Fruit fly (Drosophila melanogaster): ENCODE results near the gene MSAmiP.

The MSAmiP gene

DNA sequence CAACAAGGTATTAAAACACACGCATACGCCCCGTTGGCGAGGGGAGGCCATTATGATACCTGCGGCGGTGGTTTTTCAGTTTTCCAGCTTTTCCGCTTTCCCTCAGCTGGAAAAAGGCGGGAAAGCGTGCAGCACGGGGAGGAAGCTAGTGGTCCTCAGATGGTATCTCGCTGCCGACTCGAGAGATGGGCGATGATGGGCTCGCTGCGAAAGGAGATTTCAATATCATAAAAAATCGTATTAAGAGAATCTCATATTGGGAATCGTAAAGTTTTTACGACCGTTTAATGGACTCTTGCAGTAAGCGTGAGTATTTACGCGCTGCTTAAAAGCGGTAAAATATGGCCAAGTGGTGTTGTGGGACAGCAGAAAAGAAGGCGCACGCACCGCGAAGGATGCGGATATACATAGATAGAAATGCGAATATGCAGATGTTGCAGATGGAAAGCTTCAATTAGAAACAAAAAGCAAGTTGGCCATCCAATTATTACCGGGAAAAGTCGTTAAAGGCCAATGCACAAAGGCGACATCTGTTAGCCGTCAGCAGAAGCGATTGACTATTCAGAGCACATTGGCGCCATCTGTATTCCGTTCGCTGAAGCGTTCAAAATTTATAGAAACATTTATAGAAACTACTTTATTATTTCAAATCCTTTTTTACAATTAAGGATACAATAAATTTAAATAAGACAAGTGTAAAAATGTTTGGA is 61.6 kb downstream of the MSAmiP start:
- TF ChIP-seq CG17801 (GFP tag; optimal IDR thresholded peaks at IDR 0.05; ENCODE audit: partially characterized antibody): no peak

DNA sequence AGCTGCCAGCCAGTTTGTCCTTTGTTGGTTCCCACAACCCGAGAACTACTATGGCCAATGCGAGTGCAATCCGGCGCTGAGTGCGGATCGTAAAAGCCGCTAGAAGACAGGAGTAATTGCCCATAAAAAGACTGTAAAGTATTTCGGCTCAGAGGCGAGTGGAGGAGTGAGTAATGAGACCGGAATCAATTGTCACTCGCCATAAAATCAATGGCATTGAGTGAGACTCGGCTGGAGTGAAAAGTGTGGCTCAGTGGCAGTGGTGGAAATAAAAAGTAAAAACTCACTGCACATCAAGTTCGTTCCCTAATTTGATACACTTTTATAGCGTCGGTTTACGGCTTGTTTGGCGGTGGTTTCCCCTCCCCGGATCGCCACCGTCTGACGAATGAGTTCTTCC is 63.1 kb downstream of the MSAmiP start:
- no peak for TF ChIP-seq CG17801 (GFP tag; optimal IDR thresholded peaks at IDR 0.05; ENCODE audit: partially characterized antibody)

DNA sequence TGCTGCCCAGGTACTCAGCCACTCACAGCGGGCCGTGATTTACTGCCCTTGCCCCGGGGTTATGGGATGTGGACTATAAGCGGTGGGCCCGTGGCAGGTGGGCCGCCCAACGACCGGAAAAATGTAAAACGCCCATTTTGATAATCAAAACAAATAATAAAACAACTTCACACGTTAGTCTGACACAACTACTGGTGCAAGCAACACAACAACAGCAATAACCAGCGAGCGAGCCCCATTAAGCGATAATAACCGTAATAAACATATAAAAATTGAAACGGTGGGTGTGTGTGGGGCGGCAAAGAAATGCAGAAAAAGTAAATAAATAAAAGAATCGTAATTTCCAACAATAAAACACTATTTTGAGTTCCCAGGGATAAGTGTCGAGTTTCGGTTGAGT is 64.2 kb downstream of the MSAmiP start:
- TF ChIP-seq CG17801 (GFP tag; optimal IDR thresholded peaks at IDR 0.05; ENCODE audit: partially characterized antibody): no peak

DNA sequence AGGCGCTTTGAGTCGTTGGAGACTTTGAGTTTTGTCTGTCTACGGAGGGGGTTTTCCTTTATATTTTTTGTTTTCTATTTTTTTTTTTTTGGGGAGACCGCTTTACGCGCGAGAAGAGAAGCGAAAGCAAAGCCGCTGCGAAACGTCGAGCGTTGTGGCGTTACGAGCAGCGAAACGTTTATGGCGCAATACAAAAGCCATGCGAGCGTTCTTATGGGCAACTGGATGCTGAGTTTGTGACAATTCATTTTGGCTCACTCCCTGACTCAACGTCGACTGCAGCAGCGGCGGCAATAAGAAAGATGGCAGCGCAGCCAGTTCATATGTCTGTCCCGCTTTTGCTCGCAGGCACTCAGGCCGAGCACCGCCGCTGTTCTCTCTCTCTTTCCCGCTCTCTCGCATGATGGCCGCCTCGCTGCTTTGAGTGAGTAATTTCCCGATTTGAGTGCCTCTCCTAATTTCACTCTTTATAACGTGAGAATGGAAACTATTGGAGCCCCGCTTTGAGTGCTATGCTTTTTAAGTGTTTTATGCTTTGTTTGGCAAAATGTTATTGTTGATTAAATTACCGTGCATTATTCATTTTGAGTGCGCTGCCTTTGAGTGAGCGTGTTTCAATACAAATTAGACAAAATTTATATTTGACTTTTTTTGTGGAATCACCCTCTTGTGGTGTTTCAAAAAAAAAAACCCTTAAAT is 66.1 kb downstream of the MSAmiP start, which contains the start of gene abd-A:
Gene abd-A, minus strand, starts transcription at position 191 of the 699 bp plus-strand sequence.
- no peak for TF ChIP-seq CG17801 (GFP tag; optimal IDR thresholded peaks at IDR 0.05; ENCODE audit: partially characterized antibody)

DNA sequence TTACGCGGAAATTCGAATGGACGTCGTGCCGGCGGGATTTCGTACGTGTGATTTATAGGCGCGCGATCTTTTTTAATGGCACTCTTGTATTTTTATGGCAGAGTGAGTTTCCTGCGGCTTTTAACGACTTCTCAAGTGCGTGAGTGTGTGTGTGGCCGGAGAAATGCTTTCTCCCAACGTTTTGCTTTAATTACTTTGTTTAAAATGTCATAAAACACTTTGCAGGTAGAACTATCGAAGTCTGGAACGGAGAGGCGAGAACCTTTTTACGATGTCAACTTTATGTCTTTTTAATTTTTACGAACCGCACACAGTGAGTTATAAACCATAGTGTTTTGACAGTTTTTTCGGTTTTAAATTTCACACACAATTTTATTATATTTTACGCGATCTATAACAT is 66.9 kb downstream of the MSAmiP start:
- TF ChIP-seq CG17801 (GFP tag; optimal IDR thresholded peaks at IDR 0.05; ENCODE audit: partially characterized antibody): no peak

DNA sequence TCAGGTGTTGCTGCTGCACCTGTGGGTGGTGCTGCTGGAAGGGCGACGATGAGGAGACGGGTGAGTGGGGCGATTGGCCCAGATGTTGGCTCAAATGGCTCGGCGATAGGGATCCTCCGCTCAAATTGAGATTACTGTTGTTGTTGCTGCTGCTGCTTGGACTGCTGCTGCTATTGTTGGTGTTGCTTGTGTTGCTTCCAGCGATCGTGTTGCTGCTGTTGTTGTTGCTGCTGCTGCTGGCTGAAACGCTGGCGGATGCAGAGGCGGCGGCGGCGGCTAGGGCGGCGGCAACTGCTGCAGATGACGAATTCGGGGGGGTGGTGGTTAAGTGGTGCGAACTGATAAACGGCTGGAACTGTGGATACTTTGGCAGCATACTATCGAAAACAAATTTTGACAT is 68.5 kb downstream of the MSAmiP start:
- TF ChIP-seq CG17801 (GFP tag; optimal IDR thresholded peaks at IDR 0.05; ENCODE audit: partially characterized antibody): no peak

DNA sequence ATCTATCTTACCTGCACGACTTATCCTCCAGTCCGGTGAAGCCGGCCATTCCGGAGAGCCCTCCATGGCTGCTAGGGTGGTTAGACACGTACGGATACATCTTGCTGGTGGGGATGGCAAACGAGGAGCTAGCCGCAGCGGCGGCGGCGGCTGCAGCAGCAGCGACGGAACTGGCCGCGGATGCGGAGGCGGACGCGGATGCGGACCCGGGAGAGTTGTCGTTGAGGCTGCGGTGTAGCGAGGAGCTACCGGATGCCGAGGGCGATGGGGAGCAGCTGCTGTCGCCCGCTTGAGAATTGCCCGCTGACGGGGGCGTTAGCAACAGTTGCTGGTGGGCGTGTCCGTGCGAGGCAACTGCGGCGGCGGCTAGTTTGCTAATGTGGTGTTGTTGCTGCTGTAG is 69.0 kb downstream of the MSAmiP start:
- no peak for TF ChIP-seq CG17801 (GFP tag; optimal IDR thresholded peaks at IDR 0.05; ENCODE audit: partially characterized antibody)

DNA sequence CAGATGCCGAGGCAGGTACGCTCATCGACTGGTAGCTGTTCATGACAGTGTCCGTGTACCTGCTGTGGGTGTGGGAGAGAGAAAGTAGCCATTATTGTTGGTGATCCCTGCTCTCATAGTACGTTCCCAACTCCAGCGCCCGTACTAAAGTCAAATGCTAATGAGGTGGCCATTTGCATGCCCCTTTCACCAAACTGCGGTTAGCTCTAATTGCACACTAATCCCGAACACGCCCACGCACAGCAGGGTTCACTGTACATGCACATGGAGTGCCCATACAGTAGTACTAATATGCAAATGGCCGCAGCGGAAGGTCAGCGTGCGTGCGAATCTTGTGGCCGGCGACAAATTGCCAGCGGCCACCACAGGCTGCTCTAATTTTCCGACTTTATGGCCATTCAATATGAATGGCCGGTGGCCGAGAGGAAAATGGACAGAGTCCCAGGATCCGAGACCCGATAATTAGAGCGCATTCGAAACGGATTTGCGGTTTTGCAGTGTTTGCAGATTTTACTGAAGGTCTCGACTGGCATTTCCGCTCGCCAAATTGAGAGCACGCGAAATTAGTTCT is 69.8 kb downstream of the MSAmiP start:
- TF ChIP-seq CG17801 (GFP tag; optimal IDR thresholded peaks at IDR 0.05; ENCODE audit: partially characterized antibody): no peak

DNA sequence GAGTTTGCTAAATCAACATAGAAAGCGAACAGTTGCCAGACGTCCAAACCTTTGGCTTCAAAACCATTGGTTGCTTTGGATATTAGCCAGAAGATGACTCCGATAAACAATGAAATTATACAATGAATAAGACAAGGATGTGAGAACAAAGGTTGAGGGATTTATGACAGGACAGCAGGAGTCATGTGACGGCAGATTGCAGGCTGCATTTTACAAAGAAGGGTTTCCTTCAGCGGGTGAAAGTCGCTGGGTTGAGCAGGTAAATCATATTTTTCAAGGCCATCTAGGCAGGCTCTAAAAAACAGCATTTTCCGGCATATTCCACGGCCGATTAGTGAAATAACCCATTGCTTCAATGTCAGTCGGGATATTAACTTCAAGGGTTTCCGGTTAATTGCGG is 74.1 kb downstream of the MSAmiP start:
- TF ChIP-seq CG17801 (GFP tag; optimal IDR thresholded peaks at IDR 0.05; ENCODE audit: partially characterized antibody): no peak

DNA sequence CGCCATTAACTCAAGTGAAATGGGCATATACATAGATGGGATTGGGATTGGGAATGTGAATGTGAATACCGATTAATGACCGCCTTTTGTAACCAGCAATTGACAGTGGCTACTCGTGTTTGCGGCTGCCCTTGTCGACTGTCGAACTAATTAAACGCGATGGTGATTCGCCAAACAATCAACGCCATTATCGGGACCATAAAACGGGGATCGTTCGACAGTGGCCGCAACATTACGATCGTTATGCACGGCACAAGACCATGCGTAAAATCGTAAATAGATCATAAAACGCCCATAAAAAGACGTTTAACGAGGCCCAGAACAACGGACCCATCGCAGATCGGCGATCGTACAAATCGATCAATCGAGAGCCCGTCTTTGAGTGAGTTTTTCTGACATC is 74.6 kb downstream of the MSAmiP start:
- TF ChIP-seq CG17801 (GFP tag; optimal IDR thresholded peaks at IDR 0.05; ENCODE audit: partially characterized antibody): no peak

DNA sequence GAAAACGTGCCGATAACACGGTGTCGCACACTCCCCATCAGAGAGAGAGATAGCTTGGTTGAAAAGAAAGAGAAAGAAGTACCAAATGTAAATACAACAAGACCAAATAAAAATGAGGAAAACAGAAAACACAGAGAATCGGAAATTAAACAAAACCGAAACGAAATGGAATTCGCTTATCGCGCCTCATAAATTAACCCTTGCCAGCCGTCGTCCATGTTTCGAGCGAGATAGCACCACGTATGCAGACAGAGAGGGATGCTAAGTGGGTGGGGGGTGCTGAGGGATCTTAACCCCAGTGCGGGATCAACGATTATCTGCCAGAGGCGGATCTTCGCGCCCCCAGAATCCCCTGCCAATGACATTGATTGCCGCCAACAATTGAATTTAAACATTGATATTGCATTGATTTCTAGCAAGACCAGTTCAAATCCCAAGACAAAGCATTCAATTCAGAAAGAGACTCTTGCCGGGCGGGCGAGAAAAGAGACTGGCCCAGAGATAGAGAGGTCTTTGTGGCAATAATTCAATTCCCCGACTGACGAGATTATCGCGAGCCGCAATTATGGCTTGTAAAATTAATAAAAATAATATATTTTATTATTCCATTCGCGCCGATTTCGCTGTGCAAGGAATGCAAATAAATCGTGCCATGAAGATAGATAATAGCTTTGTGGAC is 76.5 kb downstream of the MSAmiP start:
- no peak for TF ChIP-seq CG17801 (GFP tag; optimal IDR thresholded peaks at IDR 0.05; ENCODE audit: partially characterized antibody)

DNA sequence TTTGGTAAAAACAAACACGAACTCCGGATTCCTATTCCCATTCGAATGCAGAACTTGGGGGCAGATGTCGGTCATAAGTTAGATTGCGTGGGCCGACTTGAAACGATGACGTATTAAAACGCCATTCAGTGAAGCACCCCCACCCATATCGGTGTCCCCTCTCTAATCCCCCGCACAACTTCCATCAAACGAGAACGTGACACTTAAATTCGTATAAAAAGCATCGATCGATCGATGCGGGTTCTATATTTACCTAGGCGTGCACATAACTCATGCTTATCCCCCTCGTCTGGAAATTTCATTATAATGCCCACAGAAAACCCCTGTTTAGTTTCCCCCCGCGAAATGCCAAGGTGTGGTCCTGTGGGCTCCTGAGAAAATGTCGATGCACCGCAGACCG is 78.6 kb downstream of the MSAmiP start:
- TF ChIP-seq CG17801 (GFP tag; optimal IDR thresholded peaks at IDR 0.05; ENCODE audit: partially characterized antibody): no peak

DNA sequence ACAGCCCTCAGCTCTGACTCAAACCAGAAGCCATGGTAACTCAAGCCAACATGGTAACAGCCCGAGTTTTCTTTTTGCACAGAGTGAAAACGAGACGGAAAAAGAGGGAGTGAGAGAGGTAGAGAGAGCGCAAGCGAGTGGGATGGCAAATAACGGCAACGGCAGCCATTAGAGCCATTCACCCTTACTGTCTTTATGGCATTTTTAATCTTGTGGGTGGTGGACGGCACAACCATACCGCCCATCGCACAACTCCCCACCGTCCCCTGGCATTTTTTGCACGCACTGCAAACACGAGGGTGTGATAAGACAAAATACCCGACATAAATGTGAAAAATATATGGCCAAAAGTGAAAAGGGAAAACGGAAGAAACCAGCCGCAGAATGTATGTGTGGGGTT is 80.4 kb downstream of the MSAmiP start:
- no peak for TF ChIP-seq CG17801 (GFP tag; optimal IDR thresholded peaks at IDR 0.05; ENCODE audit: partially characterized antibody)

DNA sequence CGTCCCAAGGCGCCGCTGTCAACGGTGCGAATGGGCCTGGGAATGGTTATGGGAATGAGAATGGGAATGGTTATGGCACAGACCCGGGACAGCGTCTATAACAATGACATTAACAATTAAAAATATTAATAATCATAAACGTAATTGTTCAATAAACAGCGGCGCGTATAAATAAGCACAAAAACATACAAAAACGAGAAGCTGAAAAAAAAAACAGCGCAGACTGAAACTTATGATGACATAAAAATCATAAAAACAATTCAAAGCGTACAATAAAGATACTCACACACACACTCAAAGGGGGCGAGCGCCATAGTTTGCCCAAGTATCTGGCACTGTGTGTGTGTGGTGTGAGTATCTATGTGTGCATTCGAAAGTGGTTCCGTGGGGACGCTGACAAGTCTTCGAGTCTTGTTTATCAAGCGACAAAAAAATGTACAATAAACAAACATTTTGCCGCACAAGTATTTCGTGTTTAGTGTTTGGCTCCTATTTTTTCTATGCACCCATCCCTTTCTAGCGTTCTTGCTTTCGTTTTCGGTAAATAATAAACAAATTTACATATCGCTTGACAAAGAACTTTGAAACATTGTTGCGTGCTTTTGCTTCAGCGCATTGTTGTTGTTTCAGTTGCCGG is 82.9 kb downstream of the MSAmiP start:
- no peak for TF ChIP-seq CG17801 (GFP tag; optimal IDR thresholded peaks at IDR 0.05; ENCODE audit: partially characterized antibody)

DNA sequence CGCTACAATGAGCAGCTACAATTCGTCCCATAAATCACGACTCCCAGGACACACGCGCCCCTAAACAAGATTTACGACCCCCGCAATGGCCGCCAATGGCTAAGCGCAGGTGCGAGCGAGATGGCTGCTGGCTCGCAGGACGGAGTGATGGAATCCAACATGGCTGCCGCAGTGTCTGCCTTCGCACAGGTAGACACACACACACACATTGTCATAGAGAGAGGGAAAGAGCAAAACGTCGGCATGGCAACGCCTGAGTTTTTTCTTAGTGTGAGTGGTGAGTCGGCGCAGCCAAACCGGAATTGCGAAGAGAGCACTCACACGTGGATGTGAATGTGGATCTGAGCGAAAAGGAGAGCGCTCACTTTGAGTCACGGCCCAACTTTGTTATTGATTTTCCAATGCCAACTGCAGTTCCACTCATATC is 84.3 kb downstream of the MSAmiP start:
- TF ChIP-seq CG17801 (GFP tag; optimal IDR thresholded peaks at IDR 0.05; ENCODE audit: partially characterized antibody): no peak

Measured in ovary, adult (tissue).